Worm (Caenorhabditis elegans) whole organism, L4 larva: Measurements from ENCODE around the gene tir-1.

Experiments used
- F26F4.8 ChIP-seq: fragments of 200-800 bp; sonication (Bioruptor generic); conservative IDR thresholded peaks from 2 replicates; pipeline ENCODE4 v1.3.6; 2022; ENCODE audit warnings: missing genetic modification characterization, missing compliant biosample characterization
- F37D6.2 ChIP-seq: sonication (generic microtip); optimal IDR thresholded peaks from 2 replicates; lab custom pipeline; 2016; ENCODE audit warnings: mild to moderate bottlenecking, missing genetic modification characterization, missing compliant biosample characterization
- F44E2.7 ChIP-seq: fragments of 200-800 bp; sonication (Bioruptor generic); IDR thresholded peaks from 2 replicates; pipeline ENCODE4 v2.1.2; 2022; ENCODE audit warnings: missing genetic modification characterization, missing compliant biosample characterization
- R02D3.7 ChIP-seq: fragments of 150-350 bp; sonication (generic microtip); optimal IDR thresholded peaks from 3 replicates; lab custom pipeline; 2014; ENCODE audit warnings: missing biosample characterization, missing genetic modification characterization
- T26A8.4 ChIP-seq: fragments of 200-800 bp; sonication (Bioruptor generic); IDR thresholded peaks from 2 replicates; pipeline ENCODE4 v1.3.6; 2022; ENCODE audit warnings: missing genetic modification characterization, missing compliant biosample characterization
- Y105C5A.15 ChIP-seq: fragments of 200-800 bp; sonication (Bioruptor generic); IDR thresholded peaks from 2 replicates; pipeline ENCODE4 v1.3.6; 2022; ENCODE audit warnings: missing genetic modification characterization, missing compliant biosample characterization
- Y48G9A.11 ChIP-seq: fragments of 200-800 bp; sonication (Bioruptor generic); IDR thresholded peaks from 2 replicates; pipeline ENCODE4 v1.3.6; 2022; ENCODE audit warnings: missing genetic modification reagents, missing genetic modification characterization, missing compliant biosample characterization
- Y75B8A.6 ChIP-seq: fragments of 200-800 bp; sonication (Bioruptor generic); IDR thresholded peaks from 2 replicates; pipeline ENCODE4 v1.3.6; 2022; ENCODE audit warnings: missing genetic modification reagents, missing genetic modification characterization, missing compliant biosample characterization
- ZK337.2 ChIP-seq: fragments of 200-800 bp; sonication (Bioruptor generic); IDR thresholded peaks from 2 replicates; pipeline ENCODE4 v1.3.6; 2022; ENCODE audit warnings: missing genetic modification reagents, missing genetic modification characterization, missing compliant biosample characterization
- aha-1 ChIP-seq: fragments of 150-350 bp; peaks from one replicate; lab custom pipeline; 2014; ENCODE audit warnings: missing biosample characterization, missing genetic modification characterization
- aly-2 ChIP-seq: sonication (generic microtip); optimal IDR thresholded peaks from 2 replicates; lab custom pipeline; 2018; ENCODE audit warnings: missing biosample characterization, missing genetic modification characterization
- ama-1 ChIP-seq: fragments of 150-350 bp; optimal IDR thresholded peaks from 2 replicates; lab custom pipeline; 2014; ENCODE audit warnings: inconsistent platforms, mixed read lengths
- ceh-32 ChIP-seq: sonication (generic microtip); optimal IDR thresholded peaks from 2 replicates; lab custom pipeline; 2016; ENCODE audit warnings: mild to moderate bottlenecking, missing genetic modification characterization, missing compliant biosample characterization; ENCODE audit not compliant: poor library complexity
- ceh-44 ChIP-seq: fragments of 200-800 bp; sonication (Bioruptor generic); IDR thresholded peaks from 2 replicates; pipeline ENCODE4 v1.3.6; 2022; ENCODE audit warnings: missing genetic modification reagents, missing genetic modification characterization, missing compliant biosample characterization
- ceh-82 ChIP-seq: sonication (generic microtip); optimal IDR thresholded peaks from 2 replicates; lab custom pipeline; 2017; ENCODE audit warnings: missing biosample characterization, missing genetic modification characterization
- cey-2 ChIP-seq: sonication (generic microtip); optimal IDR thresholded peaks from 3 replicates; lab custom pipeline; 2017; ENCODE audit warnings: missing genetic modification characterization, mild to moderate bottlenecking, missing compliant biosample characterization, antibody characterized with exemption, borderline replicate concordance; ENCODE audit not compliant: insufficient read depth
- ctbp-1 ChIP-seq: fragments of 200-800 bp; sonication (Bioruptor generic); IDR thresholded peaks from 2 replicates; pipeline ENCODE4 v1.3.6; 2022; ENCODE audit warnings: missing genetic modification reagents, missing genetic modification characterization, missing compliant biosample characterization
- dmd-6 ChIP-seq: fragments of 200-800 bp; sonication (Bioruptor generic); IDR thresholded peaks from 2 replicates; pipeline ENCODE4 v1.3.6; 2022; ENCODE audit warnings: missing genetic modification reagents, missing genetic modification characterization, missing compliant biosample characterization
- dmd-8 ChIP-seq: fragments of 200-800 bp; sonication (Bioruptor generic); IDR thresholded peaks from 2 replicates; pipeline ENCODE4 v1.3.6; 2022; ENCODE audit warnings: missing genetic modification characterization, missing compliant biosample characterization
- dmd-9 ChIP-seq: fragments of 200-800 bp; sonication (Bioruptor generic); IDR thresholded peaks from 2 replicates; pipeline ENCODE4 v1.3.6; 2022; ENCODE audit warnings: missing genetic modification reagents, missing genetic modification characterization, missing compliant biosample characterization
- duxl-1 ChIP-seq: sonication (generic microtip); optimal IDR thresholded peaks from 2 replicates; lab custom pipeline; 2016; ENCODE audit warnings: mild to moderate bottlenecking, missing genetic modification characterization, moderate library complexity, missing compliant biosample characterization; ENCODE audit not compliant: poor library complexity
- egl-43 ChIP-seq: fragments of 200-800 bp; sonication (Bioruptor generic); IDR thresholded peaks from 2 replicates; pipeline ENCODE4 v1.3.6; 2022; ENCODE audit warnings: missing genetic modification reagents, missing genetic modification characterization, missing compliant biosample characterization
- fos-1 ChIP-seq: fragments of 150-350 bp; optimal IDR thresholded peaks from 2 replicates; lab custom pipeline; 2014; ENCODE audit warnings: missing biosample characterization, missing genetic modification characterization
- hif-1 ChIP-seq, 2 experiments: sonication (generic microtip); optimal IDR thresholded peaks; 2 replicates each; lab custom pipeline; 2016 to 2017; ENCODE audit warnings: missing compliant biosample characterization in 2 of 2, missing genetic modification characterization in 2 of 2, missing genetic modification reagents in 2 of 2, missing genotype in 2 of 2, mild to moderate bottlenecking in 1 of 2
- hlh-11 ChIP-seq: fragments of 200-800 bp; sonication (Bioruptor generic); optimal IDR thresholded peaks from 2 replicates; lab custom pipeline; 2018; ENCODE audit warnings: mild to moderate bottlenecking, missing genetic modification characterization, missing compliant biosample characterization
- hlh-30 ChIP-seq: sonication (generic microtip); optimal IDR thresholded peaks from 2 replicates; lab custom pipeline; 2017; ENCODE audit warnings: antibody characterized with exemption, mild to moderate bottlenecking, missing genetic modification characterization, missing compliant biosample characterization; ENCODE audit not compliant: insufficient read depth
- jun-1 ChIP-seq: fragments of 150-350 bp; optimal IDR thresholded peaks from 2 replicates; lab custom pipeline; 2014; ENCODE audit warnings: missing biosample characterization, missing genetic modification reagents, missing genetic modification characterization
- lim-7 ChIP-seq: fragments of 200-800 bp; sonication (Bioruptor generic); IDR thresholded peaks from 2 replicates; pipeline ENCODE4 v1.3.6; 2022; ENCODE audit warnings: missing genetic modification characterization, missing compliant biosample characterization
- lin-13 ChIP-seq: fragments of 150-350 bp; optimal IDR thresholded peaks from 2 replicates; lab custom pipeline; 2014; ENCODE audit warnings: missing biosample characterization, missing genetic modification reagents, missing genetic modification characterization
- lin-29 ChIP-seq: fragments of 200-800 bp; sonication (Bioruptor generic); IDR thresholded peaks from 2 replicates; pipeline ENCODE4 v1.3.6; 2022; ENCODE audit warnings: missing genetic modification reagents, missing genetic modification characterization, missing compliant biosample characterization
- lir-3 ChIP-seq: sonication (generic microtip); optimal IDR thresholded peaks from 2 replicates; lab custom pipeline; 2016; ENCODE audit warnings: mild to moderate bottlenecking, missing genetic modification characterization, missing compliant biosample characterization
- madf-5 ChIP-seq, 2 experiments: fragments of 200-800 bp; sonication (Bioruptor generic); IDR thresholded peaks; 2 replicates each; pipeline ENCODE4 v1.3.6; 2022; ENCODE audit warnings: missing compliant biosample characterization in 2 of 2, missing genetic modification characterization in 2 of 2
- madf-9 ChIP-seq: fragments of 200-800 bp; sonication (Bioruptor generic); conservative IDR thresholded peaks from 2 replicates; pipeline ENCODE4 v1.3.6; 2022; ENCODE audit warnings: missing genetic modification reagents, missing genetic modification characterization, missing compliant biosample characterization
- mep-1 ChIP-seq: fragments of 150-350 bp; sonication (generic microtip); optimal IDR thresholded peaks from 3 replicates; lab custom pipeline; 2014; ENCODE audit warnings: missing biosample characterization, missing genetic modification characterization
- mes-2 ChIP-seq: sonication (generic microtip); optimal IDR thresholded peaks from 2 replicates; lab custom pipeline; 2016; ENCODE audit warnings: missing genotype, mild to moderate bottlenecking, missing genetic modification characterization, missing compliant biosample characterization; ENCODE audit not compliant: poor library complexity, severe bottlenecking
- nhr-10 ChIP-seq: fragments of 150-350 bp; optimal IDR thresholded peaks from 2 replicates; lab custom pipeline; 2014; ENCODE audit warnings: missing biosample characterization, missing genetic modification characterization
- nhr-102 ChIP-seq: sonication (generic microtip); optimal IDR thresholded peaks from 2 replicates; lab custom pipeline; 2016; ENCODE audit warnings: mild to moderate bottlenecking, missing genetic modification characterization, moderate library complexity, missing compliant biosample characterization
- nhr-11 ChIP-seq: fragments of 150-350 bp; optimal IDR thresholded peaks from 2 replicates; lab custom pipeline; 2014; ENCODE audit warnings: missing biosample characterization, missing genetic modification characterization
- nhr-237 ChIP-seq: sonication (generic microtip); optimal IDR thresholded peaks from 2 replicates; lab custom pipeline; 2017; ENCODE audit warnings: missing biosample characterization, missing genetic modification characterization
- nhr-41 ChIP-seq: fragments of 200-800 bp; sonication (Bioruptor generic); IDR thresholded peaks from 2 replicates; pipeline ENCODE4 v1.3.6; 2022; ENCODE audit warnings: missing genetic modification reagents, missing genetic modification characterization, missing compliant biosample characterization
- nhr-42 ChIP-seq: fragments of 200-800 bp; sonication (Bioruptor generic); IDR thresholded peaks from 2 replicates; pipeline ENCODE4 v1.3.6; 2022; ENCODE audit warnings: missing genetic modification characterization, missing compliant biosample characterization
- nhr-6 ChIP-seq: fragments of 150-350 bp; optimal IDR thresholded peaks from 2 replicates; lab custom pipeline; 2014; ENCODE audit warnings: missing biosample characterization, missing genetic modification characterization
- pha-4 ChIP-seq, 2 experiments: fragments of 150-350 bp in 1 of 2; fragments of 200-800 bp in 1 of 2; sonication (Bioruptor generic) in 1 of 2; IDR thresholded peaks in 1 of 2; optimal IDR thresholded peaks in 1 of 2; 2 replicates each; pipeline versions ENCODE4 v1.3.6 to Lab custom; 2014 to 2022; ENCODE audit warnings: missing genetic modification characterization in 2 of 2, missing genetic modification reagents in 2 of 2, missing biosample characterization in 1 of 2, missing compliant biosample characterization in 1 of 2
- php-3 ChIP-seq: fragments of 200-800 bp; sonication (Bioruptor generic); IDR thresholded peaks from 2 replicates; pipeline ENCODE4 v1.3.6; 2022; ENCODE audit warnings: missing genetic modification reagents, missing genetic modification characterization, missing compliant biosample characterization
- pqm-1 ChIP-seq: sonication (generic microtip); optimal IDR thresholded peaks from 2 replicates; lab custom pipeline; 2017; ENCODE audit warnings: missing biosample characterization, missing genetic modification characterization
- sdz-12 ChIP-seq: fragments of 200-800 bp; sonication (Bioruptor generic); optimal IDR thresholded peaks from 2 replicates; lab custom pipeline; 2018; ENCODE audit warnings: mild to moderate bottlenecking, missing genetic modification characterization, missing compliant biosample characterization
- set-16 ChIP-seq: fragments of 200-800 bp; sonication (Bioruptor generic); IDR thresholded peaks from 2 replicates; pipeline ENCODE4 v1.3.6; 2022; ENCODE audit warnings: missing genetic modification reagents, missing genetic modification characterization, missing compliant biosample characterization
- unc-130 ChIP-seq: sonication (generic microtip); optimal IDR thresholded peaks from 2 replicates; lab custom pipeline; 2016; ENCODE audit warnings: missing genetic modification reagents, missing genetic modification characterization, missing compliant biosample characterization
- unc-39 ChIP-seq: sonication (generic microtip); optimal IDR thresholded peaks from 2 replicates; lab custom pipeline; 2017; ENCODE audit warnings: missing biosample characterization, missing genetic modification characterization
- zag-1 ChIP-seq: fragments of 150-350 bp; optimal IDR thresholded peaks from 2 replicates; lab custom pipeline; 2014; ENCODE audit warnings: missing biosample characterization, missing genetic modification characterization
- zip-11 ChIP-seq: fragments of 200-800 bp; sonication (Bioruptor generic); IDR thresholded peaks from 2 replicates; pipeline ENCODE4 v1.3.6; 2022; ENCODE audit warnings: missing genetic modification characterization, missing compliant biosample characterization
- ztf-7 ChIP-seq: fragments of 150-350 bp; optimal IDR thresholded peaks from 2 replicates; lab custom pipeline; 2014; ENCODE audit warnings: missing biosample characterization, missing genetic modification characterization

Gene tir-1

DNA sequence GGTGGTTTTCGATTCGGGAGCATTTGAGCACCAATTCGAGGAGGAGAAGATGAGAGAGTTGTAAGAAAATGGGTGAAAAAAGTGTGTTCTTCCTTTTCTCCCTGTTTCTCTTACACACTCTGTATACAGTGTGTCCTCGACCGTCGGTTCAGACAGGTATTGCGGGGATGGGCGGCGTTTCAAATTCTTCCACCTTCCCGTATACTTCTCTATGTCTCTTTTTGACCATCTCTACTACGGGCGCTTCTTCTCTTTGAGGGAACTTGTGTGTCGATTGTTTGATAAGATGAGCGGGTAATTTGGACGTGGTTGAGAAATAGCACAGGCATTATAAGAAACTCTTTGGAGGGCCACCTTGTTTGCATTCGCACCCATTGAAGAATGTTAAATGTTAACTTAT lies 13.9 kb downstream of the tir-1 start (continued):
- TF ChIP-seq fos-1 (tag; lab: Kevin White, UChicago) (no peak), zip-11 (GFP tag; lab: Robert Waterston, UW) (no peak), lir-3 (tag; lab: Kevin White, UChicago) (no peak), Y75B8A.6 (GFP tag; lab: Robert Waterston, UW) (no peak), lin-29 (no peak), dmd-8 (GFP tag; lab: Robert Waterston, UW) (no peak), F37D6.2 (tag; lab: Kevin White, UChicago) (no peak), aha-1 (tag; lab: Kevin White, UChicago) (peak; percentile 2), mep-1 (tag; lab: Kevin White, UChicago) (peak; percentile 33), hlh-11 (tag; lab: Kevin White, UChicago) (peak; percentile 69), nhr-41 (GFP tag; lab: Robert Waterston, UW) (no peak), zag-1 (tag; lab: Kevin White, UChicago) (no peak), ama-1 (no peak), nhr-10 (no peak), ZK337.2 (GFP tag; lab: Robert Waterston, UW) (no peak), aly-2 (tag; lab: Kevin White, UChicago) (no peak), jun-1 (tag; lab: Kevin White, UChicago) (no peak), Y48G9A.11 (no peak), madf-9 (GFP tag; lab: Robert Waterston, UW) (no peak), mes-2 (peak; percentile 28), unc-130 (GFP tag; lab: Kevin White, UChicago) (no peak), cey-2 (no peak), hif-1 (tag; optimal IDR thresholded peaks at IDR 0.05; lab: Kevin White, UChicago) (no peak), dmd-6 (peak; percentile 41; the same call in 1 of the 2 replicates), php-3 (no peak), madf-5 (GFP tag; IDR thresholded peaks at IDR 0.05; lab: Robert Waterston, UW) (no peak), Y105C5A.15 (GFP tag; lab: Robert Waterston, UW) (no peak), lin-13 (GFP tag; lab: Kevin White, UChicago) (peak; percentile 77), ztf-7 (tag; lab: Kevin White, UChicago) (no peak), lim-7 (GFP tag; lab: Robert Waterston, UW) (no peak), nhr-102 (tag; lab: Kevin White, UChicago) (no peak), pha-4 (GFP tag; IDR thresholded peaks at IDR 0.05; lab: Robert Waterston, UW) (no peak), pha-4 (tag; optimal IDR thresholded peaks at IDR 0.05; lab: Kevin White, UChicago) (peak; percentile 13), unc-39 (tag; lab: Kevin White, UChicago) (no peak), ceh-44 (GFP tag; lab: Robert Waterston, UW) (no peak), nhr-11 (tag; lab: Kevin White, UChicago) (no peak), set-16 (GFP tag; lab: Robert Waterston, UW) (no peak), hlh-30 (no peak), T26A8.4 (no peak), dmd-9 (GFP tag; lab: Robert Waterston, UW) (no peak), F44E2.7 (no peak), nhr-237 (no peak), nhr-42 (no peak), F26F4.8 (no peak), ceh-82 (no peak), duxl-1 (tag; lab: Kevin White, UChicago) (no peak), R02D3.7 (tag; lab: Kevin White, UChicago) (no peak), ceh-32 (tag; lab: Kevin White, UChicago) (no peak), sdz-12 (GFP tag; lab: Kevin White, UChicago) (no peak), nhr-6 (peak; percentile 44), ctbp-1 (GFP tag; lab: Robert Waterston, UW) (no peak), egl-43 (no peak), pqm-1 (peak; percentile 77)
